Fruit fly (Drosophila melanogaster) whole organism, embryonic: ENCODE results near the gene CkIIbeta.
A peak's percentile ranks its signal among the peaks of the same experiment; 100 is the strongest.

Experiments used
- Awh ChIP-seq: fragments of 200-800 bp; sonication (Bioruptor generic); IDR thresholded peaks from 2 replicates; pipeline ENCODE4, ENCODE4 v1.3.6; 2022; ENCODE audit warnings: missing biosample characterization, missing genetic modification characterization
- BtbVII ChIP-seq: fragments of 200-800 bp; sonication (Bioruptor generic); optimal IDR thresholded peaks from 3 replicates; lab custom pipeline; 2017; ENCODE audit warnings: missing biosample characterization, mild to moderate bottlenecking, missing genetic modification characterization
- CG10267 ChIP-seq: fragments of 200-800 bp; sonication (Bioruptor generic); optimal IDR thresholded peaks from 2 replicates; lab custom pipeline; 2018; ENCODE audit warnings: missing biosample characterization, mild to moderate bottlenecking, missing genetic modification characterization, moderate library complexity
- CG10366 ChIP-seq: fragments of 200-800 bp; sonication (Bioruptor generic); IDR thresholded peaks from 2 replicates; pipeline ENCODE4 v1.3.6; 2022; ENCODE audit warnings: missing biosample characterization, missing genetic modification characterization
- CG11560 ChIP-seq: fragments of 200-800 bp; sonication (Bioruptor generic); IDR thresholded peaks from 3 replicates; pipeline ENCODE4 v1.3.6; 2022; ENCODE audit warnings: missing biosample characterization, missing genetic modification characterization
- CG13894 ChIP-seq: fragments of 200-800 bp; sonication (Bioruptor generic); optimal IDR thresholded peaks from 3 replicates; lab custom pipeline; 2018; ENCODE audit warnings: missing biosample characterization, mild to moderate bottlenecking, missing genetic modification characterization, moderate library complexity
- CG14014 ChIP-seq: fragments of 200-800 bp; sonication (Bioruptor generic); IDR thresholded peaks from 2 replicates; pipeline ENCODE4 v1.3.6; 2022; ENCODE audit warnings: missing biosample characterization, missing genetic modification characterization
- CG14667 ChIP-seq: fragments of 200-800 bp; sonication (Bioruptor generic); IDR thresholded peaks from 2 replicates; pipeline ENCODE4 v1.3.6; 2022; ENCODE audit warnings: missing biosample characterization, missing genetic modification characterization
- CG15269 ChIP-seq: fragments of 200-800 bp; sonication (Bioruptor generic); optimal IDR thresholded peaks from 2 replicates; lab custom pipeline; 2018; ENCODE audit warnings: missing biosample characterization, mild to moderate bottlenecking, missing genetic modification characterization, moderate library complexity
- CG1602 ChIP-seq: fragments of 200-800 bp; sonication (Bioruptor generic); optimal IDR thresholded peaks from 3 replicates; lab custom pipeline; 2016; ENCODE audit warnings: missing biosample characterization, missing genetic modification characterization
- CG16815 ChIP-seq: fragments of 200-800 bp; sonication (Bioruptor generic); optimal IDR thresholded peaks from 3 replicates; lab custom pipeline; 2017; ENCODE audit warnings: missing biosample characterization, mild to moderate bottlenecking, missing genetic modification characterization
- CG17568 ChIP-seq: fragments of 200-800 bp; sonication (Bioruptor generic); optimal IDR thresholded peaks from 2 replicates; lab custom pipeline; 2018; ENCODE audit warnings: missing biosample characterization, mild to moderate bottlenecking, missing genetic modification characterization, moderate library complexity
- CG30020 ChIP-seq: fragments of 200-800 bp; optimal IDR thresholded peaks from 2 replicates; lab custom pipeline; 2019; ENCODE audit warnings: missing biosample characterization, mild to moderate bottlenecking, missing genetic modification characterization, moderate library complexity
- CG31441 ChIP-seq: fragments of 200-800 bp; sonication (Bioruptor generic); IDR thresholded peaks from 2 replicates; pipeline ENCODE4 v1.3.6; 2022; ENCODE audit warnings: missing biosample characterization, missing genetic modification characterization
- CG6272 ChIP-seq: fragments of 200-800 bp; sonication (Bioruptor generic); IDR thresholded peaks from 2 replicates; pipeline ENCODE4 v1.3.6; 2022; ENCODE audit warnings: missing biosample characterization, missing genetic modification characterization
- CG7271 ChIP-seq: fragments of 200-800 bp; sonication (Bioruptor generic); optimal IDR thresholded peaks from 2 replicates; lab custom pipeline; 2018; ENCODE audit warnings: missing biosample characterization, mild to moderate bottlenecking, missing genetic modification characterization, moderate library complexity
- CG8478 ChIP-seq: fragments of >200 bp; optimal IDR thresholded peaks from 2 replicates; lab custom pipeline; 2018
- CTCF ChIP-seq: fragments of 200-800 bp; sonication (Bioruptor generic); optimal IDR thresholded peaks from 2 replicates; lab custom pipeline; 2017; ENCODE audit warnings: missing biosample characterization, mild to moderate bottlenecking, missing genetic modification characterization, moderate library complexity
- Dip3 ChIP-seq: fragments of 200-800 bp; sonication (Bioruptor generic); optimal IDR thresholded peaks from 3 replicates; lab custom pipeline; 2016; ENCODE audit warnings: missing biosample characterization, missing genetic modification characterization
- E2f1 ChIP-seq: fragments of 200-800 bp; sonication (Bioruptor generic); IDR thresholded peaks from 2 replicates; pipeline ENCODE4 v1.3.6; 2022; ENCODE audit warnings: missing biosample characterization, missing genetic modification characterization
- E2f2 ChIP-seq: fragments of 200-800 bp; sonication (Bioruptor generic); IDR thresholded peaks from 2 replicates; pipeline ENCODE4 v1.3.6; 2022; ENCODE audit warnings: missing biosample characterization, missing genetic modification characterization
- Fer2 ChIP-seq: fragments of 200-800 bp; sonication (Bioruptor generic); optimal IDR thresholded peaks from 2 replicates; lab custom pipeline; 2018; ENCODE audit warnings: missing biosample characterization, mild to moderate bottlenecking, missing genetic modification characterization, moderate library complexity
- Hr78 ChIP-seq, 2 experiments: fragments of 200-800 bp in 1 of 2; fragments of >200 bp in 1 of 2; sonication (Bioruptor generic) in 1 of 2; optimal IDR thresholded peaks; 2 replicates each; lab custom pipeline; 2017 to 2019; ENCODE audit warnings: missing biosample characterization in 2 of 2, missing genetic modification characterization in 2 of 2, mild to moderate bottlenecking in 1 of 2, moderate library complexity in 1 of 2
- Hsf ChIP-seq: fragments of 200-800 bp; sonication (Bioruptor generic); optimal IDR thresholded peaks from 3 replicates; lab custom pipeline; 2016; ENCODE audit warnings: missing biosample characterization, missing genetic modification characterization
- Neu2 ChIP-seq: fragments of 200-800 bp; sonication (Bioruptor generic); optimal IDR thresholded peaks from 3 replicates; lab custom pipeline; 2016; ENCODE audit warnings: missing biosample characterization, missing genetic modification characterization, borderline replicate concordance
- Opbp ChIP-seq: fragments of 200-800 bp; sonication (Bioruptor generic); IDR thresholded peaks from 3 replicates; pipeline ENCODE4 v1.3.6; 2022; ENCODE audit warnings: missing biosample characterization, missing genetic modification characterization; ENCODE audit not compliant: partially characterized antibody
- Ravus ChIP-seq: fragments of 200-800 bp; sonication (Bioruptor generic); IDR thresholded peaks from 2 replicates; pipeline ENCODE4 v1.3.6; 2022; ENCODE audit warnings: missing biosample characterization, missing genetic modification characterization
- Usf ChIP-seq: fragments of 200-800 bp; sonication (Bioruptor generic); optimal IDR thresholded peaks from 2 replicates; lab custom pipeline; 2017; ENCODE audit warnings: missing genotype, missing biosample characterization, missing genetic modification characterization
- bab2 ChIP-seq: fragments of 200-800 bp; sonication (Bioruptor generic); optimal IDR thresholded peaks from 2 replicates; lab custom pipeline; 2016; ENCODE audit warnings: missing biosample characterization, missing genetic modification characterization
- btn ChIP-seq: fragments of 200-800 bp; sonication (Bioruptor generic); optimal IDR thresholded peaks from 2 replicates; lab custom pipeline; 2016; ENCODE audit warnings: missing biosample characterization, missing genetic modification characterization
- cato ChIP-seq: fragments of 200-800 bp; sonication (Bioruptor generic); optimal IDR thresholded peaks from 2 replicates; lab custom pipeline; 2016; ENCODE audit warnings: missing biosample characterization, missing genetic modification characterization, borderline replicate concordance
- danr ChIP-seq: fragments of 200-800 bp; sonication (Bioruptor generic); IDR thresholded peaks from 2 replicates; pipeline ENCODE4 v1.3.6; 2022; ENCODE audit warnings: missing biosample characterization, missing genetic modification characterization
- dm ChIP-seq: fragments of 200-800 bp; sonication (Bioruptor generic); optimal IDR thresholded peaks from 3 replicates; lab custom pipeline; 2016; ENCODE audit warnings: missing biosample characterization, missing genetic modification characterization
- eyg ChIP-seq: fragments of 200-800 bp; sonication (Bioruptor generic); optimal IDR thresholded peaks from 3 replicates; lab custom pipeline; 2016; ENCODE audit warnings: missing biosample characterization, missing genetic modification characterization
- fd3F ChIP-seq: fragments of 200-800 bp; sonication (Bioruptor generic); optimal IDR thresholded peaks from 2 replicates; lab custom pipeline; 2018; ENCODE audit warnings: missing biosample characterization, mild to moderate bottlenecking, missing genetic modification characterization, moderate library complexity
- gce ChIP-seq: fragments of 200-800 bp; sonication (Bioruptor generic); IDR thresholded peaks from 3 replicates; pipeline ENCODE4 v1.3.6; 2022; ENCODE audit warnings: missing biosample characterization, missing genetic modification characterization
- jumu ChIP-seq: fragments of 200-800 bp; sonication (Bioruptor generic); optimal IDR thresholded peaks from 3 replicates; lab custom pipeline; 2016; ENCODE audit warnings: missing biosample characterization, missing genetic modification characterization
- nom ChIP-seq: fragments of 200-800 bp; sonication (Bioruptor generic); optimal IDR thresholded peaks from 2 replicates; lab custom pipeline; 2017; ENCODE audit warnings: missing biosample characterization, missing genetic modification characterization, mild to moderate bottlenecking, moderate library complexity, missing genetic modification reagents
- oc ChIP-seq: fragments of 200-800 bp; sonication (Bioruptor generic); optimal IDR thresholded peaks from 2 replicates; lab custom pipeline; 2018; ENCODE audit warnings: missing biosample characterization, mild to moderate bottlenecking, missing genetic modification characterization, moderate library complexity
- p53 ChIP-seq: fragments of 200-800 bp; sonication (Bioruptor generic); optimal IDR thresholded peaks from 2 replicates; lab custom pipeline; 2016; ENCODE audit warnings: missing biosample characterization, missing genetic modification characterization
- sisA ChIP-seq: fragments of 200-800 bp; sonication (Bioruptor generic); IDR thresholded peaks from 2 replicates; pipeline ENCODE4 v1.3.6; 2022; ENCODE audit warnings: missing biosample characterization, missing genetic modification characterization
- slou ChIP-seq: fragments of 200-800 bp; sonication (Bioruptor generic); optimal IDR thresholded peaks from 3 replicates; lab custom pipeline; 2016; ENCODE audit warnings: missing biosample characterization, missing genetic modification characterization
- so ChIP-seq: fragments of 200-800 bp; sonication (Bioruptor generic); IDR thresholded peaks from 3 replicates; pipeline ENCODE4 v1.3.6; 2022; ENCODE audit warnings: missing biosample characterization, missing genetic modification characterization
- sr ChIP-seq: fragments of 200-800 bp; sonication (Bioruptor generic); IDR thresholded peaks from 3 replicates; pipeline ENCODE4 v1.3.6; 2022; ENCODE audit warnings: missing biosample characterization, missing genetic modification characterization
- unpg ChIP-seq: fragments of 200-800 bp; sonication (Bioruptor generic); optimal IDR thresholded peaks from 3 replicates; lab custom pipeline; 2018; ENCODE audit warnings: missing biosample characterization, mild to moderate bottlenecking, missing genetic modification characterization, moderate library complexity
- yki ChIP-seq: fragments of >200 bp; optimal IDR thresholded peaks from 3 replicates; lab custom pipeline; 2018
- zen ChIP-seq: fragments of 200-800 bp; sonication (Bioruptor generic); optimal IDR thresholded peaks from 3 replicates; lab custom pipeline; 2018; ENCODE audit warnings: missing biosample characterization, mild to moderate bottlenecking, missing genetic modification characterization, moderate library complexity

CkIIbeta gene

dm6 chrX:11818047-11818766 lies 25.9 kb downstream of the CkIIbeta start (continued):
- peak; percentile 96 for TF ChIP-seq Awh (GFP tag; lab: Robert Waterston, UW)
- peak; percentile 83 for TF ChIP-seq slou (GFP tag; lab: Kevin White, UChicago)
- TF ChIP-seq E2f2 (GFP tag; lab: Robert Waterston, UW), result peak; percentile 81
- TF ChIP-seq CTCF (GFP tag; lab: Kevin White, UChicago), result peak; percentile 40
- peak; percentile 92 for TF ChIP-seq CG14667 (GFP tag; lab: Robert Waterston, UW)
- peak; percentile 93 for TF ChIP-seq CG14014 (GFP tag; lab: Robert Waterston, UW)
- peak; percentile 84 for TF ChIP-seq sr
- peak; percentile 93 for TF ChIP-seq CG1602
- TF ChIP-seq BtbVII, result peak; percentile 92
- peak; percentile 82 for TF ChIP-seq zen (tag; lab: Kevin White, UChicago)
- TF ChIP-seq sisA (GFP tag; lab: Robert Waterston, UW), result peak; percentile 93
- TF ChIP-seq CG7271 (tag; lab: Kevin White, UChicago), result peak; percentile 76
- TF ChIP-seq so, result peak; percentile 94
- TF ChIP-seq CG10267 (tag; lab: Kevin White, UChicago), result peak; percentile 89
- peak; percentile 90 for TF ChIP-seq btn (GFP tag; lab: Kevin White, UChicago)
- TF ChIP-seq unpg (GFP tag; lab: Kevin White, UChicago), result peak; percentile 97
- TF ChIP-seq Usf (GFP tag; lab: Kevin White, UChicago), result peak; percentile 79
- TF ChIP-seq gce, result peak; percentile 94
- peak; percentile 95 for TF ChIP-seq CG31441
- TF ChIP-seq Hr78 (GFP tag; optimal IDR thresholded peaks at IDR 0.05; lab: Kevin White, UChicago), result peak in 1 of 2 experiments; percentile 75
- TF ChIP-seq Ravus (GFP tag; lab: Robert Waterston, UW), result peak; percentile 73
- peak; percentile 80 for TF ChIP-seq CG13894 (tag; lab: Kevin White, UChicago)
- TF ChIP-seq CG10366 (GFP tag; lab: Robert Waterston, UW), result peak; percentile 95
- peak; percentile 85 for TF ChIP-seq cato (GFP tag; lab: Kevin White, UChicago)
- TF ChIP-seq bab2 (GFP tag; lab: Kevin White, UChicago), result peak; percentile 92
- TF ChIP-seq E2f1 (GFP tag; lab: Robert Waterston, UW), result peak; percentile 93
- no peak for TF ChIP-seq Opbp (GFP tag; lab: Robert Waterston, UW)
- peak; percentile 96 for TF ChIP-seq oc (tag; lab: Kevin White, UChicago)
- TF ChIP-seq CG17568 (GFP tag; lab: Kevin White, UChicago), result peak; percentile 91
- TF ChIP-seq Dip3, result peak; percentile 87
- peak; percentile 79 for TF ChIP-seq CG30020 (tag; lab: Kevin White, UChicago)
- TF ChIP-seq CG16815 (GFP tag; lab: Kevin White, UChicago), result peak; percentile 88
- TF ChIP-seq jumu (GFP tag; lab: Kevin White, UChicago), result peak; percentile 96
- no peak for TF ChIP-seq yki (lab: Kevin White, UChicago)
- peak; percentile 66 for TF ChIP-seq nom (GFP tag; lab: Kevin White, UChicago)
- TF ChIP-seq fd3F (GFP tag; lab: Kevin White, UChicago), result peak; percentile 86
- peak; percentile 89 for TF ChIP-seq eyg (GFP tag; lab: Kevin White, UChicago)
- peak; percentile 95 for TF ChIP-seq Hsf (GFP tag; lab: Kevin White, UChicago)
- peak; percentile 87 for TF ChIP-seq CG6272 (GFP tag; lab: Robert Waterston, UW)
- TF ChIP-seq dm (GFP tag; lab: Kevin White, UChicago), result peak; percentile 89
- TF ChIP-seq danr, result peak; percentile 92
- TF ChIP-seq CG11560 (tag; lab: Robert Waterston, UW), result peak; percentile 68; the same call in 2 of the 3 replicates
- TF ChIP-seq CG15269 (tag; lab: Kevin White, UChicago), result peak; percentile 96
- peak; percentile 82 for TF ChIP-seq Neu2 (GFP tag; lab: Kevin White, UChicago)
- peak; percentile 76 for TF ChIP-seq p53 (GFP tag; lab: Kevin White, UChicago)
- no peak for TF ChIP-seq CG8478 (lab: Kevin White, UChicago)
- peak; percentile 74 for TF ChIP-seq Fer2 (tag; lab: Kevin White, UChicago)
- TF ChIP-seq, all 482 proteins: peak for 447
